Fruit fly (Drosophila melanogaster) whole organism, embryonic: ENCODE measurements around the gene CG7601.

Experiments used
- Ada2b ChIP-seq: fragments of 200-800 bp; sonication (Bioruptor generic); IDR thresholded peaks from 2 replicates; pipeline ENCODE4 v1.3.6; 2022; ENCODE audit warnings: missing biosample characterization, missing genetic modification characterization
- Bteb2 ChIP-seq: fragments of 200-800 bp; sonication (Bioruptor generic); optimal IDR thresholded peaks from 2 replicates; lab custom pipeline; 2016; ENCODE audit warnings: missing biosample characterization, missing genetic modification characterization
- CG10979 ChIP-seq: fragments of 200-800 bp; sonication (Bioruptor generic); optimal IDR thresholded peaks from 2 replicates; lab custom pipeline; 2018; ENCODE audit warnings: missing biosample characterization, mild to moderate bottlenecking, missing genetic modification characterization, moderate library complexity
- CG11504 ChIP-seq: fragments of 200-800 bp; sonication (Bioruptor generic); optimal IDR thresholded peaks from 3 replicates; lab custom pipeline; 2019; ENCODE audit warnings: missing biosample characterization, mild to moderate bottlenecking, missing genetic modification characterization, moderate library complexity
- CG12219 ChIP-seq: fragments of 200-800 bp; sonication (Bioruptor generic); optimal IDR thresholded peaks from 3 replicates; lab custom pipeline; 2018; ENCODE audit warnings: missing biosample characterization, mild to moderate bottlenecking, missing genetic modification characterization
- CG12744 ChIP-seq: fragments of 200-800 bp; sonication (Bioruptor generic); optimal IDR thresholded peaks from 2 replicates; lab custom pipeline; 2016; ENCODE audit warnings: missing biosample characterization, missing genetic modification characterization
- CG13296 ChIP-seq: fragments of 200-800 bp; sonication (Bioruptor generic); optimal IDR thresholded peaks from 3 replicates; lab custom pipeline; 2018; ENCODE audit warnings: missing biosample characterization, mild to moderate bottlenecking, missing genetic modification characterization
- CG14860 ChIP-seq: fragments of 200-800 bp; sonication (Bioruptor generic); IDR thresholded peaks from 3 replicates; pipeline ENCODE4 v1.3.6; 2022; ENCODE audit warnings: missing biosample characterization, missing genetic modification characterization; ENCODE audit not compliant: partially characterized antibody
- CG15011 ChIP-seq: fragments of 200-800 bp; sonication (Bioruptor generic); optimal IDR thresholded peaks from 3 replicates; lab custom pipeline; 2018; ENCODE audit warnings: missing biosample characterization, mild to moderate bottlenecking, missing genetic modification characterization
- CG15269 ChIP-seq: fragments of 200-800 bp; sonication (Bioruptor generic); optimal IDR thresholded peaks from 2 replicates; lab custom pipeline; 2018; ENCODE audit warnings: missing biosample characterization, mild to moderate bottlenecking, missing genetic modification characterization, moderate library complexity
- CG1602 ChIP-seq: fragments of 200-800 bp; sonication (Bioruptor generic); optimal IDR thresholded peaks from 3 replicates; lab custom pipeline; 2016; ENCODE audit warnings: missing biosample characterization, missing genetic modification characterization
- CG2116 ChIP-seq: fragments of 200-800 bp; sonication (Bioruptor generic); optimal IDR thresholded peaks from 3 replicates; lab custom pipeline; 2018; ENCODE audit warnings: missing biosample characterization, mild to moderate bottlenecking, missing genetic modification characterization
- CG3995 ChIP-seq: fragments of 200-800 bp; sonication (Bioruptor generic); optimal IDR thresholded peaks from 3 replicates; lab custom pipeline; 2016; ENCODE audit warnings: missing biosample characterization, missing genetic modification characterization
- CG6175 ChIP-seq: fragments of 200-800 bp; sonication (Bioruptor generic); IDR thresholded peaks from 3 replicates; pipeline ENCODE4 v1.3.6; 2022; ENCODE audit warnings: missing biosample characterization, missing genetic modification characterization
- CG6254 ChIP-seq: fragments of 200-800 bp; sonication (Bioruptor generic); optimal IDR thresholded peaks from 3 replicates; lab custom pipeline; 2017; ENCODE audit warnings: mild to moderate bottlenecking, missing biosample characterization, missing genetic modification reagents, missing genetic modification characterization
- CG7745 ChIP-seq: fragments of 200-800 bp; sonication (Bioruptor generic); optimal IDR thresholded peaks from 2 replicates; lab custom pipeline; 2018; ENCODE audit warnings: missing biosample characterization, mild to moderate bottlenecking, missing genetic modification characterization, moderate library complexity
- CG8359 ChIP-seq: fragments of 200-800 bp; sonication (Bioruptor generic); optimal IDR thresholded peaks from 2 replicates; lab custom pipeline; 2017; ENCODE audit warnings: missing biosample characterization, mild to moderate bottlenecking, missing genetic modification characterization, borderline replicate concordance
- CG9609 ChIP-seq: fragments of 200-800 bp; sonication (Bioruptor generic); optimal IDR thresholded peaks from 3 replicates; lab custom pipeline; 2016; ENCODE audit warnings: missing biosample characterization, missing genetic modification characterization
- CG9727 ChIP-seq: fragments of 200-800 bp; sonication (Bioruptor generic); optimal IDR thresholded peaks from 3 replicates; lab custom pipeline; 2017; ENCODE audit warnings: missing biosample characterization, mild to moderate bottlenecking, missing genetic modification characterization
- CG9797 ChIP-seq: fragments of 200-800 bp; sonication (Bioruptor generic); optimal IDR thresholded peaks from 3 replicates; lab custom pipeline; 2018; ENCODE audit warnings: missing biosample characterization, mild to moderate bottlenecking, missing genetic modification characterization
- CTCF ChIP-seq: fragments of 200-800 bp; sonication (Bioruptor generic); optimal IDR thresholded peaks from 2 replicates; lab custom pipeline; 2017; ENCODE audit warnings: missing biosample characterization, mild to moderate bottlenecking, missing genetic modification characterization, moderate library complexity
- CoRest ChIP-seq: fragments of 200-800 bp; sonication (Bioruptor generic); optimal IDR thresholded peaks from 3 replicates; lab custom pipeline; 2018; ENCODE audit warnings: missing biosample characterization, mild to moderate bottlenecking, missing genetic modification characterization, moderate library complexity
- Deaf1 ChIP-seq: fragments of 200-800 bp; optimal IDR thresholded peaks from 3 replicates; lab custom pipeline; 2019; ENCODE audit warnings: missing biosample characterization, mild to moderate bottlenecking, missing genetic modification characterization, moderate library complexity
- Dek ChIP-seq: fragments of 200-800 bp; sonication (Bioruptor generic); optimal IDR thresholded peaks from 3 replicates; lab custom pipeline; 2019; ENCODE audit warnings: missing biosample characterization, mild to moderate bottlenecking, missing genetic modification characterization, moderate library complexity
- Dfd ChIP-seq, 2 experiments: fragments of >200 bp; optimal IDR thresholded peaks; 2 replicates each; lab custom pipeline; 2017; ENCODE audit warnings: missing biosample characterization in 2 of 2, missing genetic modification characterization in 2 of 2
- Doc2 ChIP-seq: fragments of 200-800 bp; sonication (Bioruptor generic); IDR thresholded peaks from 2 replicates; pipeline ENCODE4 v1.3.6; 2022; ENCODE audit warnings: missing biosample characterization, missing genetic modification characterization
- Elba2 ChIP-seq: fragments of 200-800 bp; sonication (Bioruptor generic); optimal IDR thresholded peaks from 3 replicates; lab custom pipeline; 2016; ENCODE audit warnings: missing biosample characterization, missing genetic modification characterization
- Fer2 ChIP-seq: fragments of 200-800 bp; sonication (Bioruptor generic); optimal IDR thresholded peaks from 2 replicates; lab custom pipeline; 2018; ENCODE audit warnings: missing biosample characterization, mild to moderate bottlenecking, missing genetic modification characterization, moderate library complexity
- Fer3 ChIP-seq: fragments of 200-800 bp; sonication (Bioruptor generic); optimal IDR thresholded peaks from 2 replicates; lab custom pipeline; 2018; ENCODE audit warnings: missing biosample characterization, mild to moderate bottlenecking, missing genetic modification characterization, moderate library complexity
- GATAe ChIP-seq: fragments of 200-800 bp; sonication (Bioruptor generic); conservative IDR thresholded peaks from 2 replicates; pipeline ENCODE4 v1.3.6; 2022; ENCODE audit warnings: missing biosample characterization, missing genetic modification characterization
- Hand ChIP-seq: fragments of 200-800 bp; sonication (Bioruptor generic); optimal IDR thresholded peaks from 2 replicates; lab custom pipeline; 2017; ENCODE audit warnings: mild to moderate bottlenecking, missing biosample characterization, missing genetic modification reagents, missing genetic modification characterization
- Mad ChIP-seq: fragments of 200-800 bp; sonication (Bioruptor generic); optimal IDR thresholded peaks from 2 replicates; lab custom pipeline; 2016; ENCODE audit warnings: missing biosample characterization, missing genetic modification characterization
- NC2α ChIP-seq: fragments of 200-800 bp; sonication (Bioruptor generic); optimal IDR thresholded peaks from 2 replicates; lab custom pipeline; 2016; ENCODE audit warnings: missing biosample characterization, missing genetic modification characterization
- NfI ChIP-seq: fragments of 200-800 bp; sonication (Bioruptor generic); optimal IDR thresholded peaks from 3 replicates; lab custom pipeline; 2018; ENCODE audit warnings: missing biosample characterization, mild to moderate bottlenecking, missing genetic modification characterization, moderate library complexity
- Sry-β ChIP-seq: fragments of 200-800 bp; sonication (Bioruptor generic); optimal IDR thresholded peaks from 2 replicates; lab custom pipeline; 2018; ENCODE audit warnings: missing biosample characterization, mild to moderate bottlenecking, missing genetic modification characterization, moderate library complexity
- Xbp1 ChIP-seq: fragments of 200-800 bp; sonication (Bioruptor generic); optimal IDR thresholded peaks from 3 replicates; lab custom pipeline; 2016; ENCODE audit warnings: missing biosample characterization, mild to moderate bottlenecking, missing genetic modification characterization
- bab2 ChIP-seq: fragments of 200-800 bp; sonication (Bioruptor generic); optimal IDR thresholded peaks from 2 replicates; lab custom pipeline; 2016; ENCODE audit warnings: missing biosample characterization, missing genetic modification characterization
- dmrt99B ChIP-seq: fragments of 200-800 bp; sonication (Bioruptor generic); optimal IDR thresholded peaks from 2 replicates; lab custom pipeline; 2018; ENCODE audit warnings: missing biosample characterization, mild to moderate bottlenecking, missing genetic modification characterization, moderate library complexity
- dpn ChIP-seq, 2 experiments: fragments of 200-800 bp; sonication (Bioruptor generic); optimal IDR thresholded peaks; 3 replicates each; lab custom pipeline; 2016; ENCODE audit warnings: missing biosample characterization in 2 of 2, missing genetic modification characterization in 2 of 2
- fd96Cb ChIP-seq: fragments of 200-800 bp; sonication (Bioruptor generic); optimal IDR thresholded peaks from 2 replicates; lab custom pipeline; 2018; ENCODE audit warnings: missing biosample characterization, mild to moderate bottlenecking, missing genetic modification characterization, moderate library complexity
- ftz-f1 ChIP-seq: fragments of 200-800 bp; sonication (Bioruptor generic); optimal IDR thresholded peaks from 2 replicates; lab custom pipeline; 2016; ENCODE audit warnings: missing biosample characterization, missing genetic modification characterization
- fu2 ChIP-seq: fragments of 200-800 bp; sonication (Bioruptor generic); optimal IDR thresholded peaks from 2 replicates; lab custom pipeline; 2016; ENCODE audit warnings: missing biosample characterization, missing genetic modification characterization
- gsb ChIP-seq: fragments of 200-800 bp; sonication (Bioruptor generic); IDR thresholded peaks from 2 replicates; pipeline ENCODE4 v1.3.6; 2022; ENCODE audit warnings: missing biosample characterization, missing genetic modification characterization
- hkb ChIP-seq, 2 experiments: fragments of 200-800 bp in 1 of 2; fragments of >200 bp in 1 of 2; sonication (Bioruptor generic) in 1 of 2; IDR thresholded peaks in 1 of 2; optimal IDR thresholded peaks in 1 of 2; 2 replicates each; pipeline versions ENCODE4 v1.3.6 to Lab custom; 2017 to 2022; ENCODE audit warnings: missing biosample characterization in 1 of 2, missing genetic modification characterization in 1 of 2
- luna ChIP-seq: fragments of 200-800 bp; sonication (Bioruptor generic); optimal IDR thresholded peaks from 2 replicates; lab custom pipeline; 2016; ENCODE audit warnings: missing biosample characterization, missing genetic modification characterization
- oc ChIP-seq: fragments of 200-800 bp; sonication (Bioruptor generic); optimal IDR thresholded peaks from 2 replicates; lab custom pipeline; 2018; ENCODE audit warnings: missing biosample characterization, mild to moderate bottlenecking, missing genetic modification characterization, moderate library complexity
- run ChIP-seq: fragments of 200-800 bp; sonication (Bioruptor generic); optimal IDR thresholded peaks from 3 replicates; lab custom pipeline; 2018; ENCODE audit warnings: missing biosample characterization, mild to moderate bottlenecking, missing genetic modification characterization
- schlank ChIP-seq: fragments of 200-800 bp; sonication (Bioruptor generic); optimal IDR thresholded peaks from 2 replicates; lab custom pipeline; 2018; ENCODE audit warnings: missing biosample characterization, mild to moderate bottlenecking, missing genetic modification characterization
- scrt ChIP-seq: fragments of 200-800 bp; sonication (Bioruptor generic); optimal IDR thresholded peaks from 2 replicates; lab custom pipeline; 2018; ENCODE audit warnings: missing biosample characterization, mild to moderate bottlenecking, missing genetic modification characterization, moderate library complexity
- toy ChIP-seq: fragments of 200-800 bp; sonication (Bioruptor generic); IDR thresholded peaks from 2 replicates; pipeline ENCODE4 v1.3.6; 2022; ENCODE audit warnings: missing biosample characterization, missing genetic modification characterization

CG7601 gene

dm6 chr3R:29716043-29716781 is 20.3 kb downstream of the CG7601 start (continued):
- TF ChIP-seq toy (GFP tag; lab: Robert Waterston, UW) (no peak), Mad (GFP tag; lab: Kevin White, UChicago) (no peak), CG6175 (GFP tag; lab: Robert Waterston, UW) (no peak), Sry-β (GFP tag; lab: Kevin White, UChicago) (no peak), bab2 (no peak), NC2α (GFP tag; lab: Kevin White, UChicago) (no peak), luna (GFP tag; lab: Kevin White, UChicago) (no peak), NfI (peak; percentile 28), Ada2b (GFP tag; lab: Robert Waterston, UW) (no peak), Dek (tag; lab: Kevin White, UChicago) (no peak), Doc2 (GFP tag; lab: Robert Waterston, UW) (no peak), CG9797 (GFP tag; lab: Kevin White, UChicago) (no peak), CG7745 (tag; lab: Kevin White, UChicago) (no peak), CG15011 (GFP tag; lab: Kevin White, UChicago) (no peak), schlank (no peak), CG2116 (GFP tag; lab: Kevin White, UChicago) (no peak), Fer3 (no peak), Dfd (GFP tag; optimal IDR thresholded peaks at IDR 0.05; lab: Kevin White, UChicago) (no peak), CG1602 (GFP tag; lab: Kevin White, UChicago) (no peak), CoRest (no peak), CG9609 (GFP tag; lab: Kevin White, UChicago) (no peak), Bteb2 (GFP tag; lab: Kevin White, UChicago) (no peak), oc (tag; lab: Kevin White, UChicago) (no peak), Fer2 (tag; lab: Kevin White, UChicago) (no peak), CG15269 (tag; lab: Kevin White, UChicago) (no peak), Xbp1 (GFP tag; lab: Kevin White, UChicago) (peak; percentile 17), CG10979 (tag; lab: Kevin White, UChicago) (peak; percentile 71), CG11504 (tag; lab: Kevin White, UChicago) (peak; percentile 1), CTCF (GFP tag; lab: Kevin White, UChicago) (peak; percentile 89), scrt (GFP tag; lab: Kevin White, UChicago) (no peak), CG6254 (peak; percentile 3), CG12744 (no peak), CG14860 (no peak), GATAe (GFP tag; lab: Robert Waterston, UW) (no peak), dpn (GFP tag; optimal IDR thresholded peaks at IDR 0.05; lab: Kevin White, UChicago) (no peak), CG8359 (GFP tag; lab: Kevin White, UChicago) (peak; percentile 33), Hand (GFP tag; lab: Kevin White, UChicago) (no peak), fu2 (GFP tag; lab: Kevin White, UChicago) (no peak), fd96Cb (tag; lab: Kevin White, UChicago) (no peak), CG3995 (no peak), run (tag; lab: Kevin White, UChicago) (no peak), CG12219 (GFP tag; lab: Kevin White, UChicago) (peak; percentile 15), ftz-f1 (no peak), gsb (GFP tag; lab: Robert Waterston, UW) (0 out of 2 replicates have a peak, but pooled peaks have one; percentile 20), CG9727 (GFP tag; lab: Kevin White, UChicago) (no peak), Elba2 (GFP tag; lab: Kevin White, UChicago) (no peak), CG13296 (no peak), Deaf1 (no peak), hkb (optimal IDR thresholded peaks at IDR 0.05; lab: Kevin White, UChicago) (no peak), hkb (GFP tag; IDR thresholded peaks at IDR 0.05; lab: Robert Waterston, UW) (no peak), dmrt99B (tag; lab: Kevin White, UChicago) (peak; percentile 7)
